Worm (Caenorhabditis elegans) whole organism, late embryonic: ENCODE results near the gene mnk-1.

Experiments
- C08G9.2 ChIP-seq: sonication (generic microtip); optimal IDR thresholded peaks from 2 replicates; lab custom pipeline; 2016; ENCODE audit warnings: mild to moderate bottlenecking, missing genetic modification characterization, moderate library complexity, missing compliant biosample characterization
- K09A11.1 ChIP-seq: sonication (generic microtip); optimal IDR thresholded peaks from 2 replicates; lab custom pipeline; 2017; ENCODE audit warnings: antibody characterized with exemption, mild to moderate bottlenecking, missing genetic modification characterization, missing compliant biosample characterization; ENCODE audit not compliant: insufficient read depth
- T23F11.4 ChIP-seq: fragments of 200-800 bp; sonication (Bioruptor generic); optimal IDR thresholded peaks from 2 replicates; lab custom pipeline; 2018; ENCODE audit warnings: mild to moderate bottlenecking, missing genetic modification characterization, missing compliant biosample characterization
- Y22D7AL.16 ChIP-seq: sonication (generic microtip); optimal IDR thresholded peaks from 2 replicates; lab custom pipeline; 2016; ENCODE audit warnings: missing genetic modification characterization, missing compliant biosample characterization
- ahr-1 ChIP-seq: sonication (generic microtip); optimal IDR thresholded peaks from 2 replicates; lab custom pipeline; 2016; ENCODE audit warnings: missing genetic modification characterization, missing compliant biosample characterization
- ceh-14 ChIP-seq: sonication (generic microtip); optimal IDR thresholded peaks from 2 replicates; lab custom pipeline; 2016; ENCODE audit warnings: missing genotype, missing genetic modification characterization, missing compliant biosample characterization
- ceh-18 ChIP-seq: sonication (generic microtip); optimal IDR thresholded peaks from 2 replicates; lab custom pipeline; 2016; ENCODE audit warnings: missing genetic modification characterization, missing compliant biosample characterization
- ceh-19 ChIP-seq: fragments of 200-800 bp; sonication (Bioruptor generic); optimal IDR thresholded peaks from 2 replicates; lab custom pipeline; 2018; ENCODE audit warnings: mild to moderate bottlenecking, missing genetic modification characterization, missing compliant biosample characterization
- ceh-2 ChIP-seq: sonication (generic microtip); optimal IDR thresholded peaks from 2 replicates; lab custom pipeline; 2016; ENCODE audit warnings: missing genotype, missing genetic modification characterization, missing compliant biosample characterization
- ceh-22 ChIP-seq: sonication (generic microtip); optimal IDR thresholded peaks from 2 replicates; lab custom pipeline; 2017; ENCODE audit warnings: missing biosample characterization, missing genetic modification characterization
- ceh-48 ChIP-seq: sonication (generic microtip); optimal IDR thresholded peaks from 2 replicates; lab custom pipeline; 2016; ENCODE audit warnings: missing genetic modification characterization, inconsistent platforms, missing compliant biosample characterization
- ceh-9 ChIP-seq: sonication (generic microtip); optimal IDR thresholded peaks from 2 replicates; lab custom pipeline; 2016; ENCODE audit warnings: mild to moderate bottlenecking, missing genetic modification characterization, inconsistent platforms, missing compliant biosample characterization
- elt-2 ChIP-seq: sonication (generic microtip); optimal IDR thresholded peaks from 2 replicates; lab custom pipeline; 2016; ENCODE audit warnings: missing genetic modification reagents, missing genetic modification characterization, missing compliant biosample characterization
- ets-4 ChIP-seq: sonication (generic microtip); optimal IDR thresholded peaks from 2 replicates; lab custom pipeline; 2016; ENCODE audit warnings: missing genetic modification characterization, missing compliant biosample characterization
- fkh-6 ChIP-seq: sonication (generic microtip); optimal IDR thresholded peaks from 2 replicates; lab custom pipeline; 2016; ENCODE audit warnings: missing genetic modification characterization, missing compliant biosample characterization
- gmeb-2 ChIP-seq: sonication (generic microtip); optimal IDR thresholded peaks from 2 replicates; lab custom pipeline; 2016; ENCODE audit warnings: missing genetic modification characterization, inconsistent platforms, missing compliant biosample characterization
- hlh-13 ChIP-seq: fragments of 200-800 bp; sonication (Bioruptor generic); optimal IDR thresholded peaks from 2 replicates; lab custom pipeline; 2018; ENCODE audit warnings: mild to moderate bottlenecking, missing genetic modification characterization, missing compliant biosample characterization
- hlh-30 ChIP-seq: sonication (generic microtip); optimal IDR thresholded peaks from 2 replicates; lab custom pipeline; 2017; ENCODE audit warnings: antibody characterized with exemption, missing genetic modification characterization, missing compliant biosample characterization; ENCODE audit not compliant: insufficient read depth
- hlh-6 ChIP-seq: sonication (generic microtip); optimal IDR thresholded peaks from 2 replicates; lab custom pipeline; 2016; ENCODE audit warnings: missing genotype, missing genetic modification characterization, missing compliant biosample characterization
- nfya-1 ChIP-seq: sonication (generic microtip); optimal IDR thresholded peaks from 2 replicates; lab custom pipeline; 2017; ENCODE audit warnings: missing genetic modification characterization, mild to moderate bottlenecking, missing compliant biosample characterization, antibody characterized with exemption, moderate library complexity
- nhr-11 ChIP-seq: fragments of 150-350 bp; optimal IDR thresholded peaks from 2 replicates; lab custom pipeline; 2014; ENCODE audit warnings: missing biosample characterization, missing genetic modification characterization
- nhr-232 ChIP-seq: sonication (generic microtip); optimal IDR thresholded peaks from 2 replicates; lab custom pipeline; 2016; ENCODE audit warnings: missing genetic modification characterization, missing compliant biosample characterization
- odd-2 ChIP-seq: sonication (generic microtip); optimal IDR thresholded peaks from 2 replicates; lab custom pipeline; 2017; ENCODE audit warnings: antibody characterized with exemption, mild to moderate bottlenecking, missing genetic modification characterization, missing compliant biosample characterization
- pag-3 ChIP-seq: sonication (generic microtip); optimal IDR thresholded peaks from 2 replicates; lab custom pipeline; 2016; ENCODE audit warnings: missing compliant biosample characterization, missing genetic modification characterization, borderline replicate concordance
- pax-1 ChIP-seq: fragments of 150-350 bp; optimal IDR thresholded peaks from 2 replicates; lab custom pipeline; 2014; ENCODE audit warnings: missing biosample characterization, missing genetic modification characterization
- pha-2 ChIP-seq: sonication (generic microtip); optimal IDR thresholded peaks from 2 replicates; lab custom pipeline; 2017; ENCODE audit warnings: mild to moderate bottlenecking, missing genetic modification characterization, missing compliant biosample characterization
- pros-1 ChIP-seq: fragments of 150-350 bp; optimal IDR thresholded peaks from 2 replicates; lab custom pipeline; 2014; ENCODE audit warnings: missing biosample characterization, missing genetic modification reagents, missing genetic modification characterization
- ref-2 ChIP-seq: sonication (generic microtip); optimal IDR thresholded peaks from 2 replicates; lab custom pipeline; 2016; ENCODE audit warnings: missing genetic modification characterization, missing compliant biosample characterization
- rnt-1 ChIP-seq: sonication (generic microtip); optimal IDR thresholded peaks from 2 replicates; lab custom pipeline; 2016; ENCODE audit warnings: missing genetic modification characterization, missing compliant biosample characterization
- sdc-2 ChIP-seq: sonication (generic microtip); optimal IDR thresholded peaks from 2 replicates; lab custom pipeline; 2016; ENCODE audit warnings: missing genotype, missing genetic modification characterization, missing compliant biosample characterization
- sox-2 ChIP-seq: fragments of 200-800 bp; sonication (Bioruptor generic); IDR thresholded peaks from 2 replicates; pipeline ENCODE4 v1.3.6; 2022; ENCODE audit warnings: missing genetic modification reagents, missing genetic modification characterization, missing compliant biosample characterization
- sox-4 ChIP-seq: sonication (generic microtip); optimal IDR thresholded peaks from 2 replicates; lab custom pipeline; 2017; ENCODE audit warnings: mild to moderate bottlenecking, missing genetic modification characterization, inconsistent platforms, missing compliant biosample characterization
- tbx-2 ChIP-seq: sonication (generic microtip); optimal IDR thresholded peaks from 2 replicates; lab custom pipeline; 2016; ENCODE audit warnings: missing genetic modification characterization, missing compliant biosample characterization
- unc-3 ChIP-seq, 2 experiments: fragments of 200-800 bp in 1 of 2; sonication (Bioruptor generic) in 1 of 2; sonication (generic microtip) in 1 of 2; conservative IDR thresholded peaks in 1 of 2; optimal IDR thresholded peaks in 1 of 2; 2 replicates each; pipeline versions ENCODE4 v1.3.6 to Lab custom; 2016 to 2022; ENCODE audit warnings: missing compliant biosample characterization in 2 of 2, missing genetic modification characterization in 2 of 2, missing genetic modification reagents in 1 of 2
- unc-55 ChIP-seq: sonication (generic microtip); optimal IDR thresholded peaks from 2 replicates; lab custom pipeline; 2017; ENCODE audit warnings: missing biosample characterization, missing genetic modification reagents, missing genetic modification characterization
- unc-86 ChIP-seq: sonication (generic microtip); optimal IDR thresholded peaks from 2 replicates; lab custom pipeline; 2016; ENCODE audit warnings: missing genetic modification characterization, missing compliant biosample characterization

Gene mnk-1

DNA sequence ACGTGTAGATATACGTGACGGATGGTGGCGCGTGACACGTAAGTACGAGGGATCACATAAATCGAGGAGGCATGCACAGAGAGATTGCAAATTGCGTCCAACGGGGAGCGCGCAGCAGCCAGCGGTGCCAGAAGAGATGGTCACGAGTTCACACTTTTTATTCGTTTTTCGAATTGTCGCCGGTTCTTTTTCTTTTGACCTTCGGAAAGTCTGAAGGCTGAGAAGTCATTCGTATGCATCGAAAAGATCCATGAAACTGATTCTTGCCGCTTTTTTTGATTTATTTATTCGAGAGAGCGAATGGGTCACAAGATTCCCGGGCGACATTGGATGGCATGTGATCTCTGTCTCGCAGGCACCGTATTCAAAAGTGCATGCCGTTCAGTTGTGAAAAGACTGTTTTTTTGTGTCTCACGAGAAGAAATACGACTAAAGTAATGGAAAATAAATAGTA lies 4.1 kb upstream of the mnk-1 start (continued):
- TF ChIP-seq ets-4 (tag; lab: Kevin White, UChicago), result no peak
- no peak for TF ChIP-seq fkh-6 (tag; lab: Kevin White, UChicago)
- no peak for TF ChIP-seq pax-1
- no peak for TF ChIP-seq gmeb-2 (tag; lab: Kevin White, UChicago)
- TF ChIP-seq unc-86, result no peak
- TF ChIP-seq sox-4 (tag; lab: Kevin White, UChicago), result no peak
- TF ChIP-seq hlh-30 (tag; lab: Kevin White, UChicago), result peak; percentile 85
- no peak for TF ChIP-seq T23F11.4 (GFP tag; lab: Kevin White, UChicago)
- peak; percentile 11 for TF ChIP-seq tbx-2 (tag; lab: Kevin White, UChicago)
- no peak for TF ChIP-seq ceh-19 (GFP tag; lab: Kevin White, UChicago)
- no peak for TF ChIP-seq nhr-232 (tag; lab: Kevin White, UChicago)
- TF ChIP-seq ceh-18 (tag; lab: Kevin White, UChicago), result peak; percentile 17
- TF ChIP-seq sdc-2, result no peak
- no peak for TF ChIP-seq elt-2 (tag; lab: Kevin White, UChicago)
- TF ChIP-seq ceh-22 (tag; lab: Kevin White, UChicago), result no peak
- TF ChIP-seq ceh-48, result no peak
- TF ChIP-seq ceh-14 (tag; lab: Kevin White, UChicago), result no peak
- TF ChIP-seq Y22D7AL.16, result no peak
- TF ChIP-seq ceh-2 (tag; lab: Kevin White, UChicago), result no peak
- TF ChIP-seq, all 69 proteins: peak for 6

DNA sequence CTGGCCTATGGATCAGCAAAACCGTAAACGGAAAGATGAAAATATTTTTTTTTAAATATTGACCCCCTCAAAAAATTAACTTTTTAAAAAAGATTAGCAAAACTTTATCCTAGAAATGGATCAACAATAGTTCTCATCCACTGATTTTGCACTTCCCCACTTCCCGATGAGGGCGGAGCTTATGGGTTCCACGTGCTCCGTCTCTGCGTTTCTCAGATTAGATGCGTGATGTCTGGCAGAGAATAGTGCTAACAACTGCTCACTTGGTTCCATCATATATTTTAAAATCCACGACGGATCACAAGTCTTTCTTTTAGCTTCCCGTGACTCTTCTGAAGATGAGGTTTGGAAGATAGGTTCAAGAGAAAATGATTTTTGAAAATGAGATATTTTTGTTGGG lies 3.5 kb upstream of the mnk-1 start:
- no peak for TF ChIP-seq pros-1 (tag; lab: Kevin White, UChicago)
- TF ChIP-seq ahr-1 (tag; lab: Kevin White, UChicago), result no peak
- TF ChIP-seq hlh-30 (tag; lab: Kevin White, UChicago), result peak; percentile 50
- no peak for TF ChIP-seq sox-2

DNA sequence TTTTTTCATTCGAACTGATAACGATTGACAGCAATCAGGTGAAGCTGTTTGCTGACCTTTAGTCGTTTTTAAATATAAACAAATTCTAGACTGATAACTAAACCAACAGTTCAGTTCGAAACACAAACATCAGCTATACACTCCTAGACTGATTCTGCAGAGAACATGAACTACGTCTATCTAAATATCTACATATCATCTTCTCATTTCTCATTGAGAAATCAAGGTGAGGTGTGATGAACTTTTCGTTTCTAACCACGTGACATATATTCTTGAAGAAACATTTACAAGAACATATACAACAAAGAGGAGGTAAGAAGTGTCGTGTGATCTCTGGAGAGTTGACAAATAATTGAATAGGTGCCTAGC lies 2.3 kb upstream of the mnk-1 start:
- TF ChIP-seq fkh-6 (tag; lab: Kevin White, UChicago) (no peak), hlh-30 (tag; lab: Kevin White, UChicago) (peak; percentile 43)

DNA sequence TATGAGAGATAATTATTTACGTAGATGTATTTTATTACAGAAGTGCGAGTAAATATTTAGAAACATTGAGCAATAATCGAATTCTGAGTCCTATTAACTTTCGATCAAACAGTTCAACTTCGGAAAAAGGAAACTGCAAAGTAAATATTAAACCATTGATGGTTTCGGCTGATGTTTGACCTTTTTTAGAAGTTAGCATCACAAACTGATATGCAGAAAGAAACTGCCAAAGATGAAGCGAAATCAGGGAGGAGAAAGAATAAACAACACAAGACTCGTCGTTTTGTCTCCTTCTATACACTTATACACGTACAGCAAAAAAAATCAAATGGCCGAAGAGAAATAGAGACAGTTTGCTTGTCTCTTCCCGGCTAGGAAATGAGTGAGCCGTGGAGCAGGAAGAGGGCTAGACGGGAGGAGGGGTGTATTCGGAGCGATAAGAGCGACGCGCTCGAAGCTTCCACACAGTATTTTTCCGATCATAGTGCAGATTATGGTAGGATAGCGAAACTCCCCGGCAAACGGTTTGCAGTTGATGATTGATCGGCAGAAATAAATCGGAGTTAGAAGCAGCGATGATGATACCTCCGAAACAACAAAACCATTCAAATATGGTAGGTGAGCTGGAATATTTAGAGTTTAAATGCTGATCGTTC lies 1.8 kb upstream of the mnk-1 start:
- TF ChIP-seq C08G9.2 (tag; lab: Kevin White, UChicago) (no peak), elt-2 (tag; lab: Kevin White, UChicago) (peak; percentile 25), ceh-18 (tag; lab: Kevin White, UChicago) (no peak)

DNA sequence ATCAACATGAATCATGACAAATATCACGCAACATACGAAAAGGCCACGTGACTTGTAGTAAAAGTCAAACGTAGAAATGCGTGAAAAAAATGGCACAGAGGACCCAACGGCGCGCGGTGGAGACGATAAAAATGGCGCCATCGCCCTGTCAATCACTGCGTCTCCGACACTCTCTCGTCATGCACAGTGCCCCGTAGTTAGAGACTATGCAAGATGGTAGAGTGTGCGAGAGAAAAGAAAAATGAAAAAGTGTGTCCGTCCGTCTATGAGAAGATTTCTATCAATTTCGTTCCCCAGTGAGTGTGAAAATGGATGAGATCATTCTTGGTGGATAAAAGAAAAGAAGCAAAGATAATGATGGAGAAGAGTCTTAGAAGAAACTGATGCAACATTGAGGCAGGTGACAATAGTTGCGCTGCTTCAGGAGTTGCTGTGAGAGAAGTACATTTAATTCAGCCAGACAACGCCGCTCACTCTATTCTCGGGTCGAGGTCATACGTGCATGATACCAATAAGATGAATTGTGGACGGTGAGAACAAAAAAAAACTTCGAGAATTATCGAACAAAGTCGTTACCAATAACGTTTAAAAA lies 736 bp upstream of the mnk-1 start:
- TF ChIP-seq nhr-11 (tag; lab: Kevin White, UChicago) (no peak), ceh-9 (tag; lab: Kevin White, UChicago) (no peak), unc-3 (GFP tag; conservative IDR thresholded peaks at IDR 0.05; lab: Robert Waterston, UW) (no peak), unc-3 (tag; optimal IDR thresholded peaks at IDR 0.05; lab: Kevin White, UChicago) (no peak), unc-55 (GFP tag; lab: Kevin White, UChicago) (peak; percentile 92), pha-2 (tag; lab: Kevin White, UChicago) (no peak), ets-4 (tag; lab: Kevin White, UChicago) (no peak), sox-2 (no peak), nhr-232 (tag; lab: Kevin White, UChicago) (no peak), rnt-1 (tag; lab: Kevin White, UChicago) (no peak), K09A11.1 (tag; lab: Kevin White, UChicago) (no peak), fkh-6 (tag; lab: Kevin White, UChicago) (no peak), hlh-13 (no peak), odd-2 (tag; lab: Kevin White, UChicago) (no peak), tbx-2 (tag; lab: Kevin White, UChicago) (peak; percentile 43), ceh-18 (tag; lab: Kevin White, UChicago) (peak; percentile 55), hlh-6 (tag; lab: Kevin White, UChicago) (no peak), T23F11.4 (GFP tag; lab: Kevin White, UChicago) (no peak), ref-2 (tag; lab: Kevin White, UChicago) (peak; percentile 12), pag-3 (tag; lab: Kevin White, UChicago) (no peak), nfya-1 (tag; lab: Kevin White, UChicago) (peak; percentile 4)
